Fruit fly (Drosophila melanogaster) whole organism: ENCODE data around the gene CG5676.

Experiments
- CG8478 ChIP-seq: fragments of >200 bp; optimal IDR thresholded peaks from 2 replicates; lab custom pipeline; 2018; ENCODE audit warnings: inconsistent platforms
- Dll ChIP-seq: fragments of >200 bp; optimal IDR thresholded peaks from 2 replicates; lab custom pipeline; 2017
- EcR ChIP-seq, 2 experiments: fragments of >200 bp; optimal IDR thresholded peaks; 2 replicates each; lab custom pipeline; 2017; ENCODE audit warnings: missing biosample characterization in 2 of 2, missing genetic modification characterization in 2 of 2, missing genetic modification reagents in 2 of 2
- pan ChIP-seq: fragments of >200 bp; optimal IDR thresholded peaks from 2 replicates; lab custom pipeline; 2017
- psq ChIP-seq: fragments of >200 bp; optimal IDR thresholded peaks from 2 replicates; lab custom pipeline; 2017
- usp ChIP-seq: fragments of >200 bp; optimal IDR thresholded peaks from 2 replicates; lab custom pipeline; 2017; ENCODE audit warnings: missing biosample characterization, missing genetic modification characterization, mixed read lengths

Gene CG5676

dm6 chr2L:10255725-10256158 is at the start of gene CG5676:
CG5676 (minus strand) TSS chr2L:10255891.
- TF ChIP-seq EcR (GFP tag; optimal IDR thresholded peaks at IDR 0.05; lab: Kevin White, UChicago) = no peak
- TF ChIP-seq psq (lab: Kevin White, UChicago) = no peak
- no peak for TF ChIP-seq Dll (lab: Kevin White, UChicago)
- no peak for TF ChIP-seq pan (lab: Kevin White, UChicago)
- no peak for TF ChIP-seq usp (GFP tag; lab: Kevin White, UChicago)

dm6 chr2L:10303786-10304185 is 48.1 kb upstream of the CG5676 start, which contains the start of gene nmd:
nmd (minus strand) TSS chr2L:10303947.
- TF ChIP-seq pan (lab: Kevin White, UChicago) (no peak), CG8478 (no peak), EcR (GFP tag; optimal IDR thresholded peaks at IDR 0.05; lab: Kevin White, UChicago) (no peak), usp (GFP tag; lab: Kevin White, UChicago) (no peak), Dll (lab: Kevin White, UChicago) (no peak), psq (lab: Kevin White, UChicago) (no peak)

- TF ChIP-seq EcR (GFP tag; optimal IDR thresholded peaks at IDR 0.05; lab: Kevin White, UChicago) (no peak), pan (lab: Kevin White, UChicago) (no peak), CG8478 (no peak), usp (GFP tag; lab: Kevin White, UChicago) (no peak), Dll (lab: Kevin White, UChicago) (no peak), psq (lab: Kevin White, UChicago) (no peak)
These were observed 46.2 kb upstream of the CG5676 start, which contains the start of gene CG13138 for dm6 chr2L:10301918-10302317. CG13138 (minus strand) TSS chr2L:10302018.

- TF ChIP-seq pan (lab: Kevin White, UChicago) = no peak
- TF ChIP-seq Dll (lab: Kevin White, UChicago) = no peak
- TF ChIP-seq CG8478 = no peak
- TF ChIP-seq EcR (GFP tag; optimal IDR thresholded peaks at IDR 0.05; lab: Kevin White, UChicago) = no peak
- TF ChIP-seq usp (GFP tag; lab: Kevin White, UChicago) = no peak
- TF ChIP-seq psq (lab: Kevin White, UChicago) = no peak
These were observed 44.1 kb upstream of the CG5676 start, which contains the start of gene CYLD for dm6 chr2L:10299810-10300147. CYLD (minus strand) TSS chr2L:10299847.

dm6 chr2L:10299077-10299809 is 43.6 kb upstream of the CG5676 start:
- TF ChIP-seq pan (lab: Kevin White, UChicago) (no peak), usp (GFP tag; lab: Kevin White, UChicago) (no peak), CG8478 (no peak), EcR (GFP tag; optimal IDR thresholded peaks at IDR 0.05; lab: Kevin White, UChicago) (no peak), psq (lab: Kevin White, UChicago) (no peak), Dll (lab: Kevin White, UChicago) (no peak)

dm6 chr2L:10298306-10298705 is 42.6 kb upstream of the CG5676 start:
- TF ChIP-seq usp (GFP tag; lab: Kevin White, UChicago) (no peak), pan (lab: Kevin White, UChicago) (no peak), EcR (GFP tag; optimal IDR thresholded peaks at IDR 0.05; lab: Kevin White, UChicago) (no peak), psq (lab: Kevin White, UChicago) (no peak), CG8478 (no peak), Dll (lab: Kevin White, UChicago) (no peak)

- TF ChIP-seq psq (lab: Kevin White, UChicago) (no peak), usp (GFP tag; lab: Kevin White, UChicago) (no peak), pan (lab: Kevin White, UChicago) (no peak), CG8478 (no peak), Dll (lab: Kevin White, UChicago) (no peak), EcR (GFP tag; optimal IDR thresholded peaks at IDR 0.05; lab: Kevin White, UChicago) (no peak)
These were observed 39.3 kb upstream of the CG5676 start, which contains the start of gene Hand for dm6 chr2L:10294798-10295669. Hand (minus strand) TSS chr2L:10295385.

dm6 chr2L:10292066-10292560 is 36.4 kb upstream of the CG5676 start, which contains the start of gene Ufd4:
Ufd4 (minus strand) TSS chr2L:10292365.
- TF ChIP-seq psq (lab: Kevin White, UChicago) = no peak
- no peak for TF ChIP-seq EcR (GFP tag; optimal IDR thresholded peaks at IDR 0.05; lab: Kevin White, UChicago)
- TF ChIP-seq usp (GFP tag; lab: Kevin White, UChicago) = no peak
- no peak for TF ChIP-seq Dll (lab: Kevin White, UChicago)
- TF ChIP-seq CG8478 = no peak
- no peak for TF ChIP-seq pan (lab: Kevin White, UChicago)

- no peak for TF ChIP-seq Dll (lab: Kevin White, UChicago)
- TF ChIP-seq usp (GFP tag; lab: Kevin White, UChicago) = no peak
- no peak for TF ChIP-seq EcR (GFP tag; optimal IDR thresholded peaks at IDR 0.05; lab: Kevin White, UChicago)
- TF ChIP-seq psq (lab: Kevin White, UChicago) = no peak
- TF ChIP-seq CG8478 = no peak
- no peak for TF ChIP-seq pan (lab: Kevin White, UChicago)
These were observed 35.6 kb upstream of the CG5676 start for dm6 chr2L:10291276-10291675.

- TF ChIP-seq Dll (lab: Kevin White, UChicago) (no peak), psq (lab: Kevin White, UChicago) (no peak), pan (lab: Kevin White, UChicago) (no peak), usp (GFP tag; lab: Kevin White, UChicago) (no peak), EcR (GFP tag; optimal IDR thresholded peaks at IDR 0.05; lab: Kevin White, UChicago) (no peak), CG8478 (no peak)
These were observed 25.1 kb upstream of the CG5676 start, which contains the start of gene CG34043 for dm6 chr2L:10280772-10281171. CG34043 (minus strand) TSS chr2L:10280872.
